Fruit fly (Drosophila melanogaster) whole organism, embryonic: ENCODE results near the gene RpS3.

Source experiments
- Aef1 ChIP-seq: fragments of 200-800 bp; sonication (Bioruptor generic); IDR thresholded peaks from 3 replicates; pipeline ENCODE4 v1.3.6; 2022; ENCODE audit warnings: missing biosample characterization, missing genetic modification characterization
- Awh ChIP-seq: fragments of 200-800 bp; sonication (Bioruptor generic); IDR thresholded peaks from 2 replicates; pipeline ENCODE4, ENCODE4 v1.3.6; 2022; ENCODE audit warnings: missing biosample characterization, missing genetic modification characterization
- Bgb ChIP-seq: fragments of 200-800 bp; sonication (Bioruptor generic); IDR thresholded peaks from 2 replicates; pipeline ENCODE4 v1.3.6; 2022; ENCODE audit warnings: missing biosample characterization, missing genetic modification characterization; ENCODE audit not compliant: partially characterized antibody
- CG1024 ChIP-seq: fragments of 200-800 bp; sonication (Bioruptor generic); IDR thresholded peaks from 2 replicates; pipeline ENCODE4 v1.3.6; 2022; ENCODE audit warnings: missing biosample characterization, missing genetic modification characterization
- CG10366 ChIP-seq: fragments of 200-800 bp; sonication (Bioruptor generic); IDR thresholded peaks from 2 replicates; pipeline ENCODE4 v1.3.6; 2022; ENCODE audit warnings: missing biosample characterization, missing genetic modification characterization
- CG11456 ChIP-seq: fragments of 200-800 bp; sonication (Bioruptor generic); IDR thresholded peaks from 3 replicates; pipeline ENCODE4 v1.3.6; 2022; ENCODE audit warnings: missing biosample characterization, missing genetic modification characterization
- CG12104 ChIP-seq: fragments of 200-800 bp; sonication (Bioruptor generic); optimal IDR thresholded peaks from 3 replicates; lab custom pipeline; 2016; ENCODE audit warnings: missing biosample characterization, missing genetic modification characterization
- CG12942 ChIP-seq: fragments of 200-800 bp; sonication (Bioruptor generic); optimal IDR thresholded peaks from 3 replicates; lab custom pipeline; 2016; ENCODE audit warnings: missing biosample characterization, missing genetic modification characterization
- CG18011 ChIP-seq: fragments of 200-800 bp; sonication (Bioruptor generic); optimal IDR thresholded peaks from 2 replicates; lab custom pipeline; 2017; ENCODE audit warnings: missing biosample characterization, missing genetic modification characterization, mild to moderate bottlenecking, moderate library complexity, missing genotype
- CG30020 ChIP-seq: fragments of 200-800 bp; optimal IDR thresholded peaks from 2 replicates; lab custom pipeline; 2019; ENCODE audit warnings: missing biosample characterization, mild to moderate bottlenecking, missing genetic modification characterization, moderate library complexity
- CG33557 ChIP-seq: fragments of 200-800 bp; sonication (Bioruptor generic); optimal IDR thresholded peaks from 2 replicates; lab custom pipeline; 2019; ENCODE audit warnings: missing biosample characterization, mild to moderate bottlenecking, missing genetic modification characterization, moderate library complexity
- CG34376 ChIP-seq: fragments of 200-800 bp; sonication (Bioruptor generic); optimal IDR thresholded peaks from 2 replicates; lab custom pipeline; 2018; ENCODE audit warnings: missing biosample characterization, mild to moderate bottlenecking, missing genetic modification characterization
- CG8290 ChIP-seq, 3 experiments: fragments of 200-800 bp; sonication (Bioruptor generic); optimal IDR thresholded peaks; 2 replicates each; lab custom pipeline; 2016 to 2019; ENCODE audit warnings: missing biosample characterization in 3 of 3, missing genetic modification characterization in 3 of 3, mild to moderate bottlenecking in 2 of 3, moderate library complexity in 1 of 3
- CG9437 ChIP-seq: fragments of 200-800 bp; sonication (Bioruptor generic); optimal IDR thresholded peaks from 2 replicates; lab custom pipeline; 2018; ENCODE audit warnings: missing biosample characterization, mild to moderate bottlenecking, missing genetic modification characterization
- CG9876 ChIP-seq: fragments of 200-800 bp; sonication (Bioruptor generic); optimal IDR thresholded peaks from 2 replicates; lab custom pipeline; 2016; ENCODE audit warnings: missing biosample characterization, missing genetic modification characterization
- Dip2 ChIP-seq: fragments of 200-800 bp; sonication (Bioruptor generic); IDR thresholded peaks from 2 replicates; pipeline ENCODE4 v1.3.6; 2022; ENCODE audit warnings: missing biosample characterization, missing genetic modification characterization
- Doc2 ChIP-seq: fragments of 200-800 bp; sonication (Bioruptor generic); IDR thresholded peaks from 2 replicates; pipeline ENCODE4 v1.3.6; 2022; ENCODE audit warnings: missing biosample characterization, missing genetic modification characterization
- Elba2 ChIP-seq: fragments of 200-800 bp; sonication (Bioruptor generic); optimal IDR thresholded peaks from 3 replicates; lab custom pipeline; 2016; ENCODE audit warnings: missing biosample characterization, missing genetic modification characterization
- Hr3 ChIP-seq: fragments of 200-800 bp; sonication (Bioruptor generic); optimal IDR thresholded peaks from 3 replicates; lab custom pipeline; 2016; ENCODE audit warnings: missing biosample characterization, missing genetic modification characterization
- Hr39 ChIP-seq: fragments of >200 bp; optimal IDR thresholded peaks from 2 replicates; lab custom pipeline; 2017
- Hr51 ChIP-seq, 2 experiments: fragments of 200-800 bp; sonication (Bioruptor generic); optimal IDR thresholded peaks; 2 replicates in 1 of 2; 3 replicates in 1 of 2; lab custom pipeline; 2016 to 2018; ENCODE audit warnings: missing biosample characterization in 2 of 2, missing genetic modification characterization in 2 of 2, mild to moderate bottlenecking in 1 of 2, moderate library complexity in 1 of 2
- Max ChIP-seq: fragments of 200-800 bp; sonication (Bioruptor generic); optimal IDR thresholded peaks from 2 replicates; lab custom pipeline; 2016; ENCODE audit warnings: missing biosample characterization, mild to moderate bottlenecking, missing genetic modification characterization
- ato ChIP-seq: fragments of 200-800 bp; sonication (Bioruptor generic); IDR thresholded peaks from 2 replicates; pipeline ENCODE4 v1.3.6; 2022; ENCODE audit warnings: missing biosample characterization, missing genetic modification characterization; ENCODE audit not compliant: partially characterized antibody
- cad ChIP-seq: fragments of >200 bp; optimal IDR thresholded peaks from 2 replicates; lab custom pipeline; 2017; ENCODE audit warnings: missing biosample characterization, missing genetic modification characterization
- caup ChIP-seq: fragments of 200-800 bp; sonication (Bioruptor generic); optimal IDR thresholded peaks from 3 replicates; lab custom pipeline; 2017; ENCODE audit warnings: missing biosample characterization, mild to moderate bottlenecking, missing genetic modification characterization, moderate library complexity; ENCODE audit not compliant: severe bottlenecking
- eve ChIP-seq, 2 experiments: fragments of >200 bp; optimal IDR thresholded peaks; 2 replicates each; lab custom pipeline; 2017; ENCODE audit warnings: missing biosample characterization in 2 of 2, missing genetic modification characterization in 2 of 2
- gfzf ChIP-seq: fragments of 200-800 bp; sonication (Bioruptor generic); optimal IDR thresholded peaks from 2 replicates; lab custom pipeline; 2016; ENCODE audit warnings: missing biosample characterization, mild to moderate bottlenecking, missing genetic modification characterization, moderate library complexity
- grau ChIP-seq: fragments of 200-800 bp; optimal IDR thresholded peaks from 3 replicates; lab custom pipeline; 2019; ENCODE audit warnings: missing biosample characterization, mild to moderate bottlenecking, missing genetic modification characterization, moderate library complexity
- hbn ChIP-seq: fragments of 200-800 bp; sonication (Bioruptor generic); IDR thresholded peaks from 2 replicates; pipeline ENCODE4 v1.3.6; 2022; ENCODE audit warnings: missing biosample characterization, missing genetic modification characterization; ENCODE audit not compliant: partially characterized antibody
- klu ChIP-seq: fragments of 200-800 bp; sonication (Bioruptor generic); IDR thresholded peaks from 2 replicates; pipeline ENCODE4 v1.3.6; 2022; ENCODE audit warnings: missing biosample characterization, missing genetic modification characterization
- kni ChIP-seq: fragments of 200-800 bp; sonication (Bioruptor generic); optimal IDR thresholded peaks from 3 replicates; lab custom pipeline; 2017; ENCODE audit warnings: mild to moderate bottlenecking, missing biosample characterization, missing genetic modification reagents, missing genetic modification characterization
- lmd ChIP-seq: fragments of 200-800 bp; sonication (Bioruptor generic); IDR thresholded peaks from 2 replicates; pipeline ENCODE4 v1.3.6; 2022; ENCODE audit warnings: missing biosample characterization, missing genetic modification characterization
- mld ChIP-seq: fragments of 200-800 bp; sonication (Bioruptor generic); IDR thresholded peaks from 3 replicates; pipeline ENCODE4 v1.3.6; 2022; ENCODE audit warnings: missing biosample characterization, missing genetic modification characterization; ENCODE audit not compliant: partially characterized antibody
- nerfin-2 ChIP-seq: fragments of 200-800 bp; sonication (Bioruptor generic); IDR thresholded peaks from 2 replicates; pipeline ENCODE4 v1.3.6; 2022; ENCODE audit warnings: missing biosample characterization, missing genetic modification characterization; ENCODE audit not compliant: partially characterized antibody
- oc ChIP-seq: fragments of 200-800 bp; sonication (Bioruptor generic); optimal IDR thresholded peaks from 2 replicates; lab custom pipeline; 2018; ENCODE audit warnings: missing biosample characterization, mild to moderate bottlenecking, missing genetic modification characterization, moderate library complexity
- p53 ChIP-seq: fragments of 200-800 bp; sonication (Bioruptor generic); optimal IDR thresholded peaks from 2 replicates; lab custom pipeline; 2016; ENCODE audit warnings: missing biosample characterization, missing genetic modification characterization
- peb ChIP-seq: fragments of 200-800 bp; sonication (Bioruptor generic); IDR thresholded peaks from 2 replicates; pipeline ENCODE4 v1.3.6; 2022; ENCODE audit warnings: missing biosample characterization, missing genetic modification characterization
- phol ChIP-seq: fragments of 200-800 bp; sonication (Bioruptor generic); optimal IDR thresholded peaks from 3 replicates; lab custom pipeline; 2018; ENCODE audit warnings: missing biosample characterization, mild to moderate bottlenecking, missing genetic modification characterization, moderate library complexity
- ranshi ChIP-seq: fragments of 200-800 bp; sonication (Bioruptor generic); IDR thresholded peaks from 2 replicates; pipeline ENCODE4 v1.3.6; 2022; ENCODE audit warnings: missing biosample characterization, missing genetic modification characterization
- row ChIP-seq: fragments of 200-800 bp; sonication (Bioruptor generic); IDR thresholded peaks from 3 replicates; pipeline ENCODE4 v1.3.6; 2022; ENCODE audit warnings: missing biosample characterization, missing genetic modification characterization
- sc ChIP-seq, 3 experiments: fragments of >200 bp in 2 of 3; fragments of 200-800 bp in 1 of 3; sonication (Bioruptor generic) in 1 of 3; optimal IDR thresholded peaks; 2 replicates in 2 of 3; 3 replicates in 1 of 3; lab custom pipeline; 2017; ENCODE audit warnings: mild to moderate bottlenecking in 1 of 3, missing biosample characterization in 1 of 3, missing genetic modification characterization in 1 of 3, missing genetic modification reagents in 1 of 3
- sens ChIP-seq: fragments of 200-800 bp; sonication (Bioruptor generic); peaks from one replicate; lab custom pipeline; 2016; ENCODE audit warnings: missing biosample characterization, missing genetic modification characterization
- slou ChIP-seq: fragments of 200-800 bp; sonication (Bioruptor generic); optimal IDR thresholded peaks from 3 replicates; lab custom pipeline; 2016; ENCODE audit warnings: missing biosample characterization, missing genetic modification characterization
- tin ChIP-seq: fragments of 200-800 bp; sonication (Bioruptor generic); optimal IDR thresholded peaks from 3 replicates; lab custom pipeline; 2016; ENCODE audit warnings: missing biosample characterization, missing genetic modification characterization
- unpg ChIP-seq: fragments of 200-800 bp; sonication (Bioruptor generic); optimal IDR thresholded peaks from 3 replicates; lab custom pipeline; 2018; ENCODE audit warnings: missing biosample characterization, mild to moderate bottlenecking, missing genetic modification characterization, moderate library complexity
- vnd ChIP-seq: fragments of 200-800 bp; sonication (Bioruptor generic); IDR thresholded peaks from 3 replicates; pipeline ENCODE4 v1.3.6; 2022; ENCODE audit warnings: missing biosample characterization, missing genetic modification characterization; ENCODE audit not compliant: partially characterized antibody
- zen ChIP-seq: fragments of 200-800 bp; sonication (Bioruptor generic); optimal IDR thresholded peaks from 3 replicates; lab custom pipeline; 2018; ENCODE audit warnings: missing biosample characterization, mild to moderate bottlenecking, missing genetic modification characterization, moderate library complexity

Gene RpS3

dm6 chr3R:23332535-23333333 is 25.9 kb upstream of the RpS3 start (continued):
- no peak for TF ChIP-seq nerfin-2 (GFP tag; lab: Robert Waterston, UW)
- no peak for TF ChIP-seq CG34376 (GFP tag; lab: Kevin White, UChicago)
- TF ChIP-seq tin (GFP tag; lab: Kevin White, UChicago) = peak; percentile 29
- peak; percentile 95 for TF ChIP-seq sens
- TF ChIP-seq CG18011 (GFP tag; lab: Kevin White, UChicago) = no peak
- TF ChIP-seq Elba2 = no peak
- peak; percentile 67 for TF ChIP-seq unpg (GFP tag; lab: Kevin White, UChicago)
- TF ChIP-seq CG9876 (GFP tag; lab: Kevin White, UChicago) = no peak
- no peak for TF ChIP-seq kni
- TF ChIP-seq Hr51 (GFP tag; optimal IDR thresholded peaks at IDR 0.05; lab: Kevin White, UChicago) = peak in 1 of 2 experiments; percentile 68
- no peak for TF ChIP-seq eve (GFP tag; optimal IDR thresholded peaks at IDR 0.05; lab: Kevin White, UChicago)
- TF ChIP-seq CG30020 (tag; lab: Kevin White, UChicago) = no peak
- no peak for TF ChIP-seq CG11456 (GFP tag; lab: Robert Waterston, UW)
- TF ChIP-seq zen (tag; lab: Kevin White, UChicago) = peak; percentile 49
- TF ChIP-seq p53 (GFP tag; lab: Kevin White, UChicago) = no peak
- peak; percentile 18 for TF ChIP-seq CG12942 (GFP tag; lab: Kevin White, UChicago)
- TF ChIP-seq Max = peak; percentile 63
- no peak for TF ChIP-seq oc (tag; lab: Kevin White, UChicago)
- TF ChIP-seq Doc2 (GFP tag; lab: Robert Waterston, UW) = no peak
- TF ChIP-seq CG12104 (GFP tag; lab: Kevin White, UChicago) = peak; percentile 55
- no peak for TF ChIP-seq Dip2 (GFP tag; lab: Robert Waterston, UW)
- TF ChIP-seq CG8290 (GFP tag; optimal IDR thresholded peaks at IDR 0.05; lab: Kevin White, UChicago) = no peak
- peak in 1 of 2 experiments; percentile 58 for TF ChIP-seq CG8290 (tag; optimal IDR thresholded peaks at IDR 0.05; lab: Kevin White, UChicago)
- no peak for TF ChIP-seq klu (GFP tag; lab: Robert Waterston, UW)
- no peak for TF ChIP-seq sc (optimal IDR thresholded peaks at IDR 0.05; lab: Kevin White, UChicago)
- TF ChIP-seq sc (GFP tag; optimal IDR thresholded peaks at IDR 0.05; lab: Kevin White, UChicago) = peak; percentile 39
- TF ChIP-seq ato = no peak
- TF ChIP-seq CG10366 (GFP tag; lab: Robert Waterston, UW) = peak; percentile 22; the same call in 1 of the 2 replicates
- TF ChIP-seq mld (GFP tag; lab: Robert Waterston, UW) = no peak
- TF ChIP-seq Awh (GFP tag; lab: Robert Waterston, UW) = peak; percentile 33
- no peak for TF ChIP-seq hbn (GFP tag; lab: Robert Waterston, UW)
- no peak for TF ChIP-seq Bgb
- TF ChIP-seq Hr3 (GFP tag; lab: Kevin White, UChicago) = peak; percentile 52
- no peak for TF ChIP-seq cad (GFP tag; lab: Kevin White, UChicago)
- peak; percentile 72 for TF ChIP-seq grau
- peak; percentile 17; the same call in 1 of the 2 replicates for TF ChIP-seq ranshi (GFP tag; lab: Robert Waterston, UW)
- peak; percentile 24 for TF ChIP-seq caup (GFP tag; lab: Kevin White, UChicago)
- no peak for TF ChIP-seq gfzf (GFP tag; lab: Kevin White, UChicago)
- TF ChIP-seq CG9437 (GFP tag; lab: Kevin White, UChicago) = peak; percentile 39
- TF ChIP-seq vnd = no peak
- no peak for TF ChIP-seq peb (GFP tag; lab: Robert Waterston, UW)
- TF ChIP-seq CG33557 (GFP tag; lab: Kevin White, UChicago) = peak; percentile 30
- no peak for TF ChIP-seq CG1024
- TF ChIP-seq Aef1 (GFP tag; lab: Robert Waterston, UW) = no peak
- TF ChIP-seq slou (GFP tag; lab: Kevin White, UChicago) = no peak
- TF ChIP-seq phol (tag; lab: Kevin White, UChicago) = peak; percentile 76
- TF ChIP-seq row = no peak; the same call in 2 of the 3 replicates
- no peak for TF ChIP-seq Hr39 (lab: Kevin White, UChicago)
- TF ChIP-seq lmd (GFP tag; lab: Robert Waterston, UW) = no peak; the same call in 1 of the 2 replicates
